Worm (Caenorhabditis elegans) whole organism, late embryonic: ENCODE measurements around the gene ser-1.
A peak's percentile ranks its signal among the peaks of the same experiment; 100 is the strongest.

Experiments used
- C08G9.2 ChIP-seq: sonication (generic microtip); optimal IDR thresholded peaks from 2 replicates; lab custom pipeline; 2016; ENCODE audit warnings: mild to moderate bottlenecking, missing genetic modification characterization, moderate library complexity, missing compliant biosample characterization
- C38D4.7 ChIP-seq: fragments of 200-800 bp; sonication (Bioruptor generic); optimal IDR thresholded peaks from 2 replicates; lab custom pipeline; 2018; ENCODE audit warnings: mild to moderate bottlenecking, missing genetic modification characterization, moderate library complexity, missing compliant biosample characterization
- K09A11.1 ChIP-seq: sonication (generic microtip); optimal IDR thresholded peaks from 2 replicates; lab custom pipeline; 2017; ENCODE audit warnings: antibody characterized with exemption, mild to moderate bottlenecking, missing genetic modification characterization, missing compliant biosample characterization; ENCODE audit not compliant: insufficient read depth
- T23F11.4 ChIP-seq: fragments of 200-800 bp; sonication (Bioruptor generic); optimal IDR thresholded peaks from 2 replicates; lab custom pipeline; 2018; ENCODE audit warnings: mild to moderate bottlenecking, missing genetic modification characterization, missing compliant biosample characterization
- Y22D7AL.16 ChIP-seq: sonication (generic microtip); optimal IDR thresholded peaks from 2 replicates; lab custom pipeline; 2016; ENCODE audit warnings: missing genetic modification characterization, missing compliant biosample characterization
- ahr-1 ChIP-seq: sonication (generic microtip); optimal IDR thresholded peaks from 2 replicates; lab custom pipeline; 2016; ENCODE audit warnings: missing genetic modification characterization, missing compliant biosample characterization
- ama-1 ChIP-seq: fragments of 150-350 bp; optimal IDR thresholded peaks from 2 replicates; lab custom pipeline; 2014
- ceh-2 ChIP-seq: sonication (generic microtip); optimal IDR thresholded peaks from 2 replicates; lab custom pipeline; 2016; ENCODE audit warnings: missing genotype, missing genetic modification characterization, missing compliant biosample characterization
- ceh-22 ChIP-seq: sonication (generic microtip); optimal IDR thresholded peaks from 2 replicates; lab custom pipeline; 2017; ENCODE audit warnings: missing biosample characterization, missing genetic modification characterization
- ceh-30 ChIP-seq: fragments of 150-350 bp; optimal IDR thresholded peaks from 2 replicates; lab custom pipeline; 2014; ENCODE audit warnings: missing biosample characterization, missing genetic modification characterization
- ceh-34 ChIP-seq: sonication (generic microtip); optimal IDR thresholded peaks from 2 replicates; lab custom pipeline; 2016; ENCODE audit warnings: mild to moderate bottlenecking, missing genetic modification characterization, missing compliant biosample characterization
- ceh-45 ChIP-seq: fragments of 200-800 bp; sonication (Bioruptor generic); IDR thresholded peaks from 2 replicates; pipeline ENCODE4 v1.3.6; 2022; ENCODE audit warnings: missing genetic modification reagents, missing genetic modification characterization, missing compliant biosample characterization
- ceh-9 ChIP-seq: sonication (generic microtip); optimal IDR thresholded peaks from 2 replicates; lab custom pipeline; 2016; ENCODE audit warnings: mild to moderate bottlenecking, missing genetic modification characterization, inconsistent platforms, missing compliant biosample characterization
- che-1 ChIP-seq: sonication (generic microtip); optimal IDR thresholded peaks from 2 replicates; lab custom pipeline; 2016; ENCODE audit warnings: mild to moderate bottlenecking, missing genetic modification characterization, missing compliant biosample characterization
- elt-2 ChIP-seq: sonication (generic microtip); optimal IDR thresholded peaks from 2 replicates; lab custom pipeline; 2016; ENCODE audit warnings: missing genetic modification reagents, missing genetic modification characterization, missing compliant biosample characterization
- eyg-1 ChIP-seq: sonication (generic microtip); optimal IDR thresholded peaks from 2 replicates; lab custom pipeline; 2016; ENCODE audit warnings: missing genotype, missing genetic modification characterization, missing compliant biosample characterization
- fkh-10 ChIP-seq: fragments of 150-350 bp; optimal IDR thresholded peaks from 2 replicates; lab custom pipeline; 2014; ENCODE audit warnings: missing biosample characterization, missing genetic modification reagents, missing genetic modification characterization
- gmeb-2 ChIP-seq: sonication (generic microtip); optimal IDR thresholded peaks from 2 replicates; lab custom pipeline; 2016; ENCODE audit warnings: missing genetic modification characterization, inconsistent platforms, missing compliant biosample characterization
- hlh-13 ChIP-seq: fragments of 200-800 bp; sonication (Bioruptor generic); optimal IDR thresholded peaks from 2 replicates; lab custom pipeline; 2018; ENCODE audit warnings: mild to moderate bottlenecking, missing genetic modification characterization, missing compliant biosample characterization
- hlh-15 ChIP-seq: sonication (generic microtip); optimal IDR thresholded peaks from 2 replicates; lab custom pipeline; 2016; ENCODE audit warnings: missing genetic modification characterization, missing compliant biosample characterization
- hlh-30 ChIP-seq: sonication (generic microtip); optimal IDR thresholded peaks from 2 replicates; lab custom pipeline; 2017; ENCODE audit warnings: antibody characterized with exemption, missing genetic modification characterization, missing compliant biosample characterization; ENCODE audit not compliant: insufficient read depth
- hlh-8 ChIP-seq: sonication (generic microtip); optimal IDR thresholded peaks from 2 replicates; lab custom pipeline; 2016; ENCODE audit warnings: missing genotype, missing genetic modification characterization, missing compliant biosample characterization
- lim-6 ChIP-seq: sonication (generic microtip); optimal IDR thresholded peaks from 2 replicates; lab custom pipeline; 2016; ENCODE audit warnings: missing genetic modification characterization, missing compliant biosample characterization
- lin-11 ChIP-seq: fragments of 200-800 bp; sonication (Bioruptor generic); optimal IDR thresholded peaks from 2 replicates; lab custom pipeline; 2018; ENCODE audit warnings: mild to moderate bottlenecking, missing genetic modification characterization, missing compliant biosample characterization
- madf-2 ChIP-seq: sonication (generic microtip); optimal IDR thresholded peaks from 2 replicates; lab custom pipeline; 2017; ENCODE audit warnings: missing genetic modification characterization, missing compliant biosample characterization
- mec-3 ChIP-seq: sonication (generic microtip); optimal IDR thresholded peaks from 2 replicates; lab custom pipeline; 2016; ENCODE audit warnings: borderline replicate concordance, missing genetic modification characterization, missing compliant biosample characterization
- nhr-11 ChIP-seq: fragments of 150-350 bp; optimal IDR thresholded peaks from 2 replicates; lab custom pipeline; 2014; ENCODE audit warnings: missing biosample characterization, missing genetic modification characterization
- nhr-232 ChIP-seq: sonication (generic microtip); optimal IDR thresholded peaks from 2 replicates; lab custom pipeline; 2016; ENCODE audit warnings: missing genetic modification characterization, missing compliant biosample characterization
- odd-2 ChIP-seq: sonication (generic microtip); optimal IDR thresholded peaks from 2 replicates; lab custom pipeline; 2017; ENCODE audit warnings: antibody characterized with exemption, mild to moderate bottlenecking, missing genetic modification characterization, missing compliant biosample characterization
- pat-9 ChIP-seq: fragments of 200-800 bp; sonication (Bioruptor generic); optimal IDR thresholded peaks from 2 replicates; lab custom pipeline; 2018; ENCODE audit warnings: mild to moderate bottlenecking, missing genetic modification characterization, moderate library complexity, missing compliant biosample characterization
- pax-1 ChIP-seq: fragments of 150-350 bp; optimal IDR thresholded peaks from 2 replicates; lab custom pipeline; 2014; ENCODE audit warnings: missing biosample characterization, missing genetic modification characterization
- pha-2 ChIP-seq: sonication (generic microtip); optimal IDR thresholded peaks from 2 replicates; lab custom pipeline; 2017; ENCODE audit warnings: mild to moderate bottlenecking, missing genetic modification characterization, missing compliant biosample characterization
- pha-4 ChIP-seq: fragments of 150-350 bp; optimal IDR thresholded peaks from 2 replicates; lab custom pipeline; 2018; ENCODE audit warnings: missing biosample characterization, missing genetic modification reagents, missing genetic modification characterization
- pqm-1 ChIP-seq: sonication (generic microtip); optimal IDR thresholded peaks from 2 replicates; lab custom pipeline; 2016; ENCODE audit warnings: missing genetic modification characterization, missing compliant biosample characterization
- ref-2 ChIP-seq: sonication (generic microtip); optimal IDR thresholded peaks from 2 replicates; lab custom pipeline; 2016; ENCODE audit warnings: missing genetic modification characterization, missing compliant biosample characterization
- sdc-2 ChIP-seq: sonication (generic microtip); optimal IDR thresholded peaks from 2 replicates; lab custom pipeline; 2016; ENCODE audit warnings: missing genotype, missing genetic modification characterization, missing compliant biosample characterization
- sox-2 ChIP-seq: fragments of 200-800 bp; sonication (Bioruptor generic); IDR thresholded peaks from 2 replicates; pipeline ENCODE4 v1.3.6; 2022; ENCODE audit warnings: missing genetic modification reagents, missing genetic modification characterization, missing compliant biosample characterization
- sox-4 ChIP-seq: sonication (generic microtip); optimal IDR thresholded peaks from 2 replicates; lab custom pipeline; 2017; ENCODE audit warnings: mild to moderate bottlenecking, missing genetic modification characterization, inconsistent platforms, missing compliant biosample characterization
- syd-9 ChIP-seq: sonication (generic microtip); optimal IDR thresholded peaks from 2 replicates; lab custom pipeline; 2016; ENCODE audit warnings: mild to moderate bottlenecking, missing genetic modification characterization, moderate library complexity, missing compliant biosample characterization
- tbx-7 ChIP-seq: sonication (generic microtip); optimal IDR thresholded peaks from 2 replicates; lab custom pipeline; 2016; ENCODE audit warnings: missing genotype, missing genetic modification characterization, missing compliant biosample characterization
- ttx-3 ChIP-seq: sonication (generic microtip); optimal IDR thresholded peaks from 2 replicates; lab custom pipeline; 2016; ENCODE audit warnings: missing genetic modification reagents, missing genetic modification characterization, missing compliant biosample characterization
- unc-3 ChIP-seq, 2 experiments: fragments of 200-800 bp in 1 of 2; sonication (Bioruptor generic) in 1 of 2; sonication (generic microtip) in 1 of 2; conservative IDR thresholded peaks in 1 of 2; optimal IDR thresholded peaks in 1 of 2; 2 replicates each; pipeline versions ENCODE4 v1.3.6 to Lab custom; 2016 to 2022; ENCODE audit warnings: missing compliant biosample characterization in 2 of 2, missing genetic modification characterization in 2 of 2, missing genetic modification reagents in 1 of 2
- unc-42 ChIP-seq: sonication (generic microtip); optimal IDR thresholded peaks from 2 replicates; lab custom pipeline; 2016; ENCODE audit warnings: missing genotype, missing genetic modification characterization, missing compliant biosample characterization
- unc-86 ChIP-seq: sonication (generic microtip); optimal IDR thresholded peaks from 2 replicates; lab custom pipeline; 2016; ENCODE audit warnings: missing genetic modification characterization, missing compliant biosample characterization
- zip-5 ChIP-seq: sonication (generic microtip); optimal IDR thresholded peaks from 2 replicates; lab custom pipeline; 2016; ENCODE audit warnings: missing genetic modification characterization, missing compliant biosample characterization
- ztf-16 ChIP-seq: sonication (generic microtip); optimal IDR thresholded peaks from 2 replicates; lab custom pipeline; 2017; ENCODE audit warnings: missing genetic modification characterization, missing compliant biosample characterization

Gene ser-1

DNA sequence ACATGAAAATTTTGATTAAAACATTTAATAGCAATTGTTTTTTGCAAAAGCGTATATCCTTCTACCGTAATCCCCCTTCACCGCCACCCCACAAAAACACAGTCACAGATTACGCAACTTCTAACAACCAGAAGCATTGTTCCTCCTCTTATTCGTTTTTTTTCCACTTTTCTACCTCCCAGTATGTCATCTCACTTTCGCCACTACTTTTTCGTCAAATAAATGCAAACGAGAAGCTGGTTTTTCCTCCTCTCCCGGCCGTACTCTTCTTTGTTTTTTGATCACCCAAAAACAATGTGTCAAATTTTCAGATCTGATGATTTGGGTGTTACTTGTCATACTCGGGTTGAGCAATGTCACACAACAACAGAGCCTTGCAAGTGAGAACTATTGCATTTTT is 53.5 kb downstream of the ser-1 start, which contains the start of gene C06G1.1:
TSS of gene C06G1.1 (plus strand) at position 301 of the 400 bp plus-strand sequence.
- TF ChIP-seq ahr-1 (tag; lab: Kevin White, UChicago) = no peak
- TF ChIP-seq eyg-1 = no peak
- TF ChIP-seq ceh-34 = no peak
- no peak for TF ChIP-seq sox-2 (GFP tag; lab: Robert Waterston, UW)
- TF ChIP-seq ceh-45 (GFP tag; lab: Robert Waterston, UW) = no peak
- no peak for TF ChIP-seq ceh-9 (tag; lab: Kevin White, UChicago)
- TF ChIP-seq pha-2 (tag; lab: Kevin White, UChicago) = no peak
- TF ChIP-seq pat-9 (tag; lab: Kevin White, UChicago) = no peak
- TF ChIP-seq ama-1 (lab: Kevin White, UChicago) = no peak
- TF ChIP-seq hlh-8 = no peak
- TF ChIP-seq ceh-2 (tag; lab: Kevin White, UChicago) = no peak
- no peak for TF ChIP-seq odd-2 (tag; lab: Kevin White, UChicago)
- no peak for TF ChIP-seq C08G9.2 (tag; lab: Kevin White, UChicago)
- no peak for TF ChIP-seq elt-2
- no peak for TF ChIP-seq hlh-30 (tag; lab: Kevin White, UChicago)
- no peak for TF ChIP-seq ceh-22 (tag; lab: Kevin White, UChicago)
- TF ChIP-seq madf-2 (tag; lab: Kevin White, UChicago) = no peak
- no peak for TF ChIP-seq ztf-16 (tag; lab: Kevin White, UChicago)

DNA sequence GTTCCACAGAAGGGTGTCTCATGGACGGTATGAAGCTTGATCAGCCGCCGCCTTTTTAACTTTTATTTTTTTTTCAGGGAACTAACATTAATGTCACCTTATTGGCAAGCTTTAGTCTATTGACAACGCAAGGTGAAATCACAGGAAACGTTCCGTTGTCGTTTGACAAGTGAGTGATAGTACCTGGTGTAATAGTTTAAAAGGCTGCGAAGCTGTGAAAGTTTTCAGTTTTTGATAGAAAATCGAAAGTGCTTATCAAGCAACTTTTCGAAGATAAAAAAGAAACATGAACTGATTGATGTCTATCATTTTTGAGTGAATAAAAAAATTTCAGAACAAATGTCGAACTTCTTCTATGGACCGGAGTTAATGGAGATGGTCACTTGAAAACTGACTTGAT is 54.6 kb downstream of the ser-1 start:
- TF ChIP-seq tbx-7 (tag; lab: Kevin White, UChicago) (no peak), Y22D7AL.16 (tag; lab: Kevin White, UChicago) (no peak), nhr-11 (tag; lab: Kevin White, UChicago) (no peak)
- TF ChIP-seq, all 69 proteins: peak for 0

DNA sequence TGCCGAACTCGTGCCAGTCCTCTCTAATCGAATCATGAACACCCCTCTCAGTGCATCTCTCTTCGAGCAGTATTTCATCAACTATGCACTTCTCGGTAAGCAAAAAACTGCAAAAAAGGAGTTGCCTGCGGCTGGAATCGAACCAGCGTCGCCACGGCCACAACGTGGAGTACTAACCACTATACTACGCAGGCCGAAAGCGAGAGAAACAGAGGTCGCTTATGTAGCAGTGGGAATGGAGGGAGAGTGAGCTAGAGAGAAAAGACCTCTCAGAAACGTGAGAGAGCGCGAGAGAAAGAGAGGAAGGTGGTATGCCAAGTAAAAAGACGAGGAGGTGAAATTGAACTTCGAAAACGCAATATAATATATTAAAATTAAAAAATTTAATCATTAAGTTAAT is 55.2 kb downstream of the ser-1 start:
- TF ChIP-seq madf-2 (tag; lab: Kevin White, UChicago) = peak; percentile 90
- TF ChIP-seq unc-42 (tag; lab: Kevin White, UChicago) = peak; percentile 66
- peak; percentile 48 for TF ChIP-seq hlh-30 (tag; lab: Kevin White, UChicago)
- TF ChIP-seq sdc-2 (tag; lab: Kevin White, UChicago) = peak; percentile 95
- peak; percentile 80 for TF ChIP-seq K09A11.1 (tag; lab: Kevin White, UChicago)
- peak; percentile 91 for TF ChIP-seq unc-86 (tag; lab: Kevin White, UChicago)
- peak; percentile 83 for TF ChIP-seq lim-6 (tag; lab: Kevin White, UChicago)
- peak; percentile 89 for TF ChIP-seq che-1 (tag; lab: Kevin White, UChicago)
- TF ChIP-seq ref-2 (tag; lab: Kevin White, UChicago) = peak; percentile 88
- peak; percentile 82 for TF ChIP-seq C08G9.2 (tag; lab: Kevin White, UChicago)
- peak; percentile 67 for TF ChIP-seq zip-5 (tag; lab: Kevin White, UChicago)
- peak; percentile 91 for TF ChIP-seq ztf-16 (tag; lab: Kevin White, UChicago)
- TF ChIP-seq hlh-15 (tag; lab: Kevin White, UChicago) = peak; percentile 85
- peak; percentile 91 for TF ChIP-seq T23F11.4 (GFP tag; lab: Kevin White, UChicago)
- no peak for TF ChIP-seq pha-4
- peak; percentile 88 for TF ChIP-seq nhr-232
- peak; percentile 94 for TF ChIP-seq eyg-1
- peak; percentile 90 for TF ChIP-seq ttx-3 (tag; lab: Kevin White, UChicago)
- peak; percentile 58 for TF ChIP-seq tbx-7 (tag; lab: Kevin White, UChicago)
- TF ChIP-seq syd-9 = peak; percentile 83
- no peak for TF ChIP-seq ceh-30 (tag; lab: Kevin White, UChicago)
- TF ChIP-seq ahr-1 (tag; lab: Kevin White, UChicago) = peak; percentile 73
- peak; percentile 85 for TF ChIP-seq unc-3 (GFP tag; conservative IDR thresholded peaks at IDR 0.05; lab: Robert Waterston, UW)
- peak; percentile 83 for TF ChIP-seq unc-3 (tag; optimal IDR thresholded peaks at IDR 0.05; lab: Kevin White, UChicago)
- peak; percentile 68 for TF ChIP-seq ceh-22 (tag; lab: Kevin White, UChicago)
- TF ChIP-seq ceh-34 = peak; percentile 95
- peak; percentile 89 for TF ChIP-seq pat-9 (tag; lab: Kevin White, UChicago)
- TF ChIP-seq mec-3 (tag; lab: Kevin White, UChicago) = peak; percentile 4
- peak; percentile 95 for TF ChIP-seq sox-4 (tag; lab: Kevin White, UChicago)
- TF ChIP-seq fkh-10 (GFP tag; lab: Kevin White, UChicago) = no peak
- TF ChIP-seq pax-1 (tag; lab: Kevin White, UChicago) = no peak
- TF ChIP-seq gmeb-2 (tag; lab: Kevin White, UChicago) = peak; percentile 95
- TF ChIP-seq ceh-9 (tag; lab: Kevin White, UChicago) = peak; percentile 76
- peak; percentile 91 for TF ChIP-seq hlh-13 (GFP tag; lab: Kevin White, UChicago)
- peak; percentile 87 for TF ChIP-seq C38D4.7
- no peak for TF ChIP-seq ama-1 (lab: Kevin White, UChicago)
- TF ChIP-seq lin-11 (tag; lab: Kevin White, UChicago) = peak; percentile 87
- peak; percentile 68 for TF ChIP-seq pqm-1 (tag; lab: Kevin White, UChicago)
- TF ChIP-seq sox-2 (GFP tag; lab: Robert Waterston, UW) = peak; percentile 89
